Worm (Caenorhabditis elegans): ENCODE measurements around the gene ZK418.2.

- TF ChIP-seq lin-39 (tag; optimal IDR thresholded peaks at IDR 0.05) (no peak), ceh-82 (tag; optimal IDR thresholded peaks at IDR 0.05) (no peak), isw-1 (GFP tag; IDR thresholded peaks at IDR 0.05) (no peak)
These were observed 14.8 kb upstream of the ZK418.2 start, which contains the start of gene ZK418.13 for ce11 chrIII:7076386-7076785.
